Worm (Caenorhabditis elegans) whole organism, young adult: ENCODE data around the gene enol-1.
A peak's percentile ranks its signal among the peaks of the same experiment; 100 is the strongest.

Source experiments
- B0035.1 ChIP-seq: sonication (generic microtip); optimal IDR thresholded peaks from 2 replicates; lab custom pipeline; 2016; ENCODE audit warnings: missing genetic modification characterization, mild to moderate bottlenecking, missing compliant biosample characterization, missing genotype, missing genetic modification reagents
- B0261.1 ChIP-seq: sonication (generic microtip); optimal IDR thresholded peaks from 2 replicates; lab custom pipeline; 2016; ENCODE audit warnings: mild to moderate bottlenecking, missing genetic modification characterization, moderate library complexity, missing compliant biosample characterization
- F23B12.7 ChIP-seq: sonication (generic microtip); optimal IDR thresholded peaks from 2 replicates; lab custom pipeline; 2017; ENCODE audit warnings: missing genetic modification characterization, mild to moderate bottlenecking, missing compliant biosample characterization, antibody characterized with exemption, moderate library complexity; ENCODE audit not compliant: insufficient read depth
- F33H1.4 ChIP-seq: fragments of 200-800 bp; sonication (Bioruptor generic); IDR thresholded peaks from 2 replicates; pipeline ENCODE4 v1.3.6; 2022; ENCODE audit warnings: missing genetic modification reagents, missing genetic modification characterization, missing compliant biosample characterization
- T07F8.4 ChIP-seq: sonication (generic microtip); optimal IDR thresholded peaks from 2 replicates; lab custom pipeline; 2016; ENCODE audit warnings: mild to moderate bottlenecking, missing genetic modification characterization, moderate library complexity, missing compliant biosample characterization
- aptf-2 ChIP-seq: fragments of 200-800 bp; sonication (Bioruptor generic); conservative IDR thresholded peaks from 2 replicates; pipeline ENCODE4 v1.3.6; 2022; ENCODE audit warnings: missing genetic modification reagents, missing genetic modification characterization, missing compliant biosample characterization
- aptf-3 ChIP-seq: fragments of 200-800 bp; sonication (Bioruptor generic); IDR thresholded peaks from 2 replicates; pipeline ENCODE4 v1.3.6; 2022; ENCODE audit warnings: missing genetic modification characterization, missing compliant biosample characterization
- atf-7 ChIP-seq: sonication (generic microtip); optimal IDR thresholded peaks from 2 replicates; lab custom pipeline; 2017; ENCODE audit warnings: mild to moderate bottlenecking, missing genetic modification characterization, missing compliant biosample characterization
- attf-3 ChIP-seq: fragments of 200-800 bp; sonication (Bioruptor generic); conservative IDR thresholded peaks from 2 replicates; pipeline ENCODE4 v1.3.6; 2022; ENCODE audit warnings: missing genetic modification reagents, missing genetic modification characterization, missing compliant biosample characterization
- attf-6 ChIP-seq: fragments of 200-800 bp; sonication (Bioruptor generic); IDR thresholded peaks from 2 replicates; pipeline ENCODE4 v1.3.6; 2022; ENCODE audit warnings: missing genetic modification reagents, missing genetic modification characterization, missing compliant biosample characterization
- ccch-3 ChIP-seq: fragments of 200-800 bp; sonication (Bioruptor generic); optimal IDR thresholded peaks from 2 replicates; lab custom pipeline; 2018; ENCODE audit warnings: mild to moderate bottlenecking, missing genetic modification characterization, missing compliant biosample characterization
- ceh-100 ChIP-seq: fragments of 200-800 bp; sonication (Bioruptor generic); IDR thresholded peaks from 2 replicates; pipeline ENCODE4 v1.3.6; 2022; ENCODE audit warnings: missing genetic modification reagents, missing genetic modification characterization, missing compliant biosample characterization
- ceh-40 ChIP-seq: fragments of 200-800 bp; sonication (Bioruptor generic); IDR thresholded peaks from 2 replicates; pipeline ENCODE4 v1.3.6; 2022; ENCODE audit warnings: missing genetic modification characterization, missing compliant biosample characterization
- ceh-79 ChIP-seq: sonication (generic microtip); optimal IDR thresholded peaks from 2 replicates; lab custom pipeline; 2017; ENCODE audit warnings: mild to moderate bottlenecking, missing genetic modification characterization, missing compliant biosample characterization
- ceh-91 ChIP-seq: fragments of 200-800 bp; sonication (Bioruptor generic); IDR thresholded peaks from 2 replicates; pipeline ENCODE4 v1.3.6; 2022; ENCODE audit warnings: missing genetic modification reagents, missing genetic modification characterization, missing compliant biosample characterization
- dox-1 ChIP-seq: fragments of 200-800 bp; sonication (Bioruptor generic); IDR thresholded peaks from 2 replicates; pipeline ENCODE4 v1.3.6; 2022; ENCODE audit warnings: missing genetic modification reagents, missing genetic modification characterization, missing compliant biosample characterization
- efl-1 ChIP-seq: fragments of 150-350 bp; optimal IDR thresholded peaks from 2 replicates; lab custom pipeline; 2014; ENCODE audit warnings: missing biosample characterization, missing genetic modification reagents, missing genetic modification characterization
- egl-44 ChIP-seq: fragments of 200-800 bp; sonication (Bioruptor generic); IDR thresholded peaks from 2 replicates; pipeline ENCODE4 v1.3.6; 2022; ENCODE audit warnings: missing genetic modification reagents, missing genetic modification characterization, missing compliant biosample characterization
- hlh-12 ChIP-seq: sonication (generic microtip); optimal IDR thresholded peaks from 2 replicates; lab custom pipeline; 2016; ENCODE audit warnings: missing genetic modification characterization, missing compliant biosample characterization
- hsf-1 ChIP-seq: fragments of 200-800 bp; sonication (Bioruptor generic); IDR thresholded peaks from 2 replicates; pipeline ENCODE4 v1.3.6; 2022; ENCODE audit warnings: missing genetic modification reagents, missing genetic modification characterization, missing compliant biosample characterization
- let-607 ChIP-seq, 2 experiments: fragments of 200-800 bp in 1 of 2; sonication (Bioruptor generic) in 1 of 2; sonication (generic microtip) in 1 of 2; optimal IDR thresholded peaks; 2 replicates each; lab custom pipeline; 2016 to 2018; ENCODE audit warnings: mild to moderate bottlenecking in 2 of 2, missing compliant biosample characterization in 2 of 2, missing genetic modification characterization in 2 of 2, moderate library complexity in 2 of 2, missing genotype in 1 of 2
- lin-40 ChIP-seq: sonication (generic microtip); optimal IDR thresholded peaks from 2 replicates; lab custom pipeline; 2016; ENCODE audit warnings: missing genetic modification characterization, mild to moderate bottlenecking, missing compliant biosample characterization, missing genotype, missing genetic modification reagents
- lir-1 ChIP-seq: fragments of 200-800 bp; sonication (Bioruptor generic); conservative IDR thresholded peaks from 2 replicates; pipeline ENCODE4 v1.3.6; 2022; ENCODE audit warnings: missing genetic modification reagents, missing genetic modification characterization, missing compliant biosample characterization
- lsl-1 ChIP-seq: fragments of 200-800 bp; sonication (Bioruptor generic); optimal IDR thresholded peaks from 2 replicates; lab custom pipeline; 2018; ENCODE audit warnings: mild to moderate bottlenecking, missing genetic modification characterization, moderate library complexity, missing compliant biosample characterization
- lsy-27 ChIP-seq: sonication (generic microtip); optimal IDR thresholded peaks from 2 replicates; lab custom pipeline; 2017; ENCODE audit warnings: missing genetic modification characterization, mild to moderate bottlenecking, missing compliant biosample characterization, antibody characterized with exemption, missing genotype, borderline replicate concordance; ENCODE audit not compliant: insufficient read depth
- madf-10 ChIP-seq: sonication (generic microtip); optimal IDR thresholded peaks from 2 replicates; lab custom pipeline; 2016; ENCODE audit warnings: mild to moderate bottlenecking, missing genetic modification characterization, missing compliant biosample characterization
- madf-6 ChIP-seq: fragments of 200-800 bp; sonication (Bioruptor generic); IDR thresholded peaks from 2 replicates; pipeline ENCODE4 v1.3.6; 2022; ENCODE audit warnings: missing genetic modification reagents, missing genetic modification characterization, missing compliant biosample characterization
- madf-8 ChIP-seq: fragments of 200-800 bp; sonication (Bioruptor generic); conservative IDR thresholded peaks from 2 replicates; pipeline ENCODE4 v1.3.6; 2022; ENCODE audit warnings: missing genetic modification reagents, missing genetic modification characterization, missing compliant biosample characterization
- mes-4 ChIP-seq: sonication (generic microtip); optimal IDR thresholded peaks from 2 replicates; lab custom pipeline; 2016; ENCODE audit warnings: missing genotype, missing genetic modification characterization, missing compliant biosample characterization
- mxl-1 ChIP-seq: sonication (generic microtip); optimal IDR thresholded peaks from 2 replicates; lab custom pipeline; 2016; ENCODE audit warnings: missing genetic modification characterization, missing compliant biosample characterization
- nfya-2 ChIP-seq: fragments of 200-800 bp; sonication (Bioruptor generic); IDR thresholded peaks from 2 replicates; pipeline ENCODE4 v1.3.6; 2022; ENCODE audit warnings: missing genetic modification reagents, missing genetic modification characterization, missing compliant biosample characterization
- nhr-120 ChIP-seq: fragments of 200-800 bp; sonication (Bioruptor generic); IDR thresholded peaks from 2 replicates; pipeline ENCODE4 v1.3.6; 2022; ENCODE audit warnings: missing genetic modification characterization, missing compliant biosample characterization
- pbrm-1 ChIP-seq: fragments of 200-800 bp; sonication (Bioruptor generic); IDR thresholded peaks from 2 replicates; pipeline ENCODE4 v1.3.6; 2022; ENCODE audit warnings: missing genetic modification reagents, missing genetic modification characterization, missing compliant biosample characterization
- sea-2 ChIP-seq: fragments of 200-800 bp; sonication (Bioruptor generic); IDR thresholded peaks from 2 replicates; pipeline ENCODE4 v1.3.6; 2022; ENCODE audit warnings: missing genetic modification characterization, missing compliant biosample characterization
- snpc-1.3 ChIP-seq: sonication (generic microtip); optimal IDR thresholded peaks from 2 replicates; lab custom pipeline; 2017; ENCODE audit warnings: missing genetic modification characterization, mild to moderate bottlenecking, missing compliant biosample characterization, antibody characterized with exemption, moderate library complexity, missing genotype, missing genetic modification reagents; ENCODE audit not compliant: insufficient read depth
- snpc-3.4 ChIP-seq: sonication (generic microtip); optimal IDR thresholded peaks from 2 replicates; lab custom pipeline; 2017; ENCODE audit warnings: missing genetic modification characterization, mild to moderate bottlenecking, missing compliant biosample characterization, antibody characterized with exemption, moderate library complexity, missing genotype, missing genetic modification reagents
- xnd-1 ChIP-seq: sonication (generic microtip); optimal IDR thresholded peaks from 2 replicates; lab custom pipeline; 2016; ENCODE audit warnings: missing genotype, missing genetic modification reagents, missing genetic modification characterization, missing compliant biosample characterization
- ztf-25 ChIP-seq: fragments of 200-800 bp; sonication (Bioruptor generic); IDR thresholded peaks from 2 replicates; pipeline ENCODE4 v1.3.6; 2022; ENCODE audit warnings: missing genetic modification reagents, missing genetic modification characterization, missing compliant biosample characterization
- ztf-28 ChIP-seq: fragments of 200-800 bp; sonication (Bioruptor generic); IDR thresholded peaks from 2 replicates; pipeline ENCODE4 v1.3.6; 2022; ENCODE audit warnings: missing genetic modification reagents, missing genetic modification characterization, missing compliant biosample characterization
- ztf-3 ChIP-seq: fragments of 200-800 bp; sonication (Bioruptor generic); optimal IDR thresholded peaks from 2 replicates; lab custom pipeline; 2018; ENCODE audit warnings: mild to moderate bottlenecking, missing genetic modification characterization, missing compliant biosample characterization
- ztf-6 ChIP-seq: fragments of 200-800 bp; sonication (Bioruptor generic); IDR thresholded peaks from 2 replicates; pipeline ENCODE4 v1.3.6; 2022; ENCODE audit warnings: missing genetic modification reagents, missing genetic modification characterization, missing compliant biosample characterization

enol-1 gene

ce11 chrII:8884262-8884949 lies 46.4 kb upstream of the enol-1 start, which contains the start of the genes T07D4.5 and ddx-19:
Gene T07D4.5, minus strand, starts transcription at chrII:8884332.
Gene ddx-19, plus strand, starts transcription at chrII:8884899.
- TF ChIP-seq madf-8 (GFP tag; lab: Robert Waterston, UW) (no peak), egl-44 (GFP tag; lab: Robert Waterston, UW) (no peak), dox-1 (GFP tag; lab: Robert Waterston, UW) (no peak), hsf-1 (GFP tag; lab: Robert Waterston, UW) (no peak), lir-1 (GFP tag; lab: Robert Waterston, UW) (no peak), aptf-3 (GFP tag; lab: Robert Waterston, UW) (no peak), ceh-100 (GFP tag; lab: Robert Waterston, UW) (no peak), atf-7 (tag; lab: Kevin White, UChicago) (no peak), aptf-2 (GFP tag; lab: Robert Waterston, UW) (no peak), F23B12.7 (peak; percentile 40), efl-1 (GFP tag; lab: Kevin White, UChicago) (no peak), sea-2 (no peak), ceh-91 (GFP tag; lab: Robert Waterston, UW) (no peak), xnd-1 (no peak), madf-6 (GFP tag; lab: Robert Waterston, UW) (peak; percentile 51; the same call in 1 of the 2 replicates), mxl-1 (tag; lab: Kevin White, UChicago) (no peak), T07F8.4 (no peak), hlh-12 (tag; lab: Kevin White, UChicago) (no peak), ceh-79 (tag; lab: Kevin White, UChicago) (no peak), snpc-1.3 (peak; percentile 45), nhr-120 (no peak), ztf-3 (no peak), attf-6 (GFP tag; lab: Robert Waterston, UW) (no peak), ztf-6 (GFP tag; lab: Robert Waterston, UW) (no peak), mes-4 (tag; lab: Kevin White, UChicago) (no peak), lsl-1 (GFP tag; lab: Kevin White, UChicago) (peak; percentile 78), snpc-3.4 (tag; lab: Kevin White, UChicago) (no peak), lsy-27 (tag; lab: Kevin White, UChicago) (no peak), let-607 (tag; optimal IDR thresholded peaks at IDR 0.05; lab: Kevin White, UChicago) (no peak), pbrm-1 (GFP tag; lab: Robert Waterston, UW) (no peak), lin-40 (no peak), B0261.1 (tag; lab: Kevin White, UChicago) (no peak), ztf-28 (GFP tag; lab: Robert Waterston, UW) (no peak), ceh-40 (GFP tag; lab: Robert Waterston, UW) (no peak), nfya-2 (GFP tag; lab: Robert Waterston, UW) (no peak), madf-10 (tag; lab: Kevin White, UChicago) (no peak), B0035.1 (tag; lab: Kevin White, UChicago) (no peak), ccch-3 (GFP tag; lab: Kevin White, UChicago) (no peak), F33H1.4 (GFP tag; lab: Robert Waterston, UW) (peak; percentile 17; the same call in 1 of the 2 replicates), attf-3 (GFP tag; lab: Robert Waterston, UW) (no peak), ztf-25 (GFP tag; lab: Robert Waterston, UW) (no peak)
